Worm (Caenorhabditis elegans): ENCODE data around the gene sphk-1.

- TF ChIP-seq mcd-1 (GFP tag; IDR thresholded peaks at IDR 0.05) (no peak), Y53G8AR.9 (GFP tag; conservative IDR thresholded peaks at IDR 0.05) (no peak), ZK185.1 (tag; optimal IDR thresholded peaks at IDR 0.05; ENCODE audit: poor library complexity, severe bottlenecking) (no peak)
Measured at ce11 chrII:8695783-8696182, 5.7 kb downstream of the sphk-1 start, which contains the start of gene C34C6.10.
